Worm (Caenorhabditis elegans): ENCODE results near the gene R09D1.12.

DNA sequence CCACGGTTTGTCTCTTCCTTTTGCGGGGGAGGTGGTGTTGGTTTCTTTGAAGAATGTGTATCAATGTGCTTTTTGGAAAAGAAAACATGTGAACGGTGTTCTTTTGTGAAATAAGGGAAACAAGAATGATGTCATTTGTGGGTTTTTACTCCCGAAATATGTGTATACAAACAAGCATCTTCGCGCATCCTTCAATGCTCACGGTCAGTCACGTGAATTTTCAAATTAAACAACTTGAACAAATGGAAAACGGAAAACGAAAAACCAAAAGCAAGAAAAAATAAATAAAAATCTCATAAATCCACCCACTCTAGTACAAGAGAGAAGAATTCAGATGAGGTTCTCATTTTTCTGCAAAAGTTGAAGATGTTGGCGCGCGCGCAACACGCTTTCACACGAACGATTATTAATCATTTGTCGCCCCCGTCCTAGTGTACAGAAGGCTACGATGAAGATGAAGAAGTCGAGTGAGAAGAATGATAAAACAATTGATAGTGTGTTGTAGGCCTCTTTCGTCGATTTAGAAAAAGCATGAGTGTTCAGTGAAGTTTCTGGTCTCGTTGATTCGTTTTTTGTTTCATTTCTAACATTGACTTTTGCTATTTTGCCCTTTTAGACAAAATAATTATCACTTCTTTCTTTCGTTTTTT is 33.1 kb upstream of the R09D1.12 start:
- TF ChIP-seq nhr-11 (tag; optimal IDR thresholded peaks at IDR 0.05) (no peak), ceh-28 (tag; optimal IDR thresholded peaks at IDR 0.05) (no peak), lin-39 (tag; optimal IDR thresholded peaks at IDR 0.05) (no peak), unc-39 (tag; optimal IDR thresholded peaks at IDR 0.05) (no peak), ztf-11 (tag; optimal IDR thresholded peaks at IDR 0.05) (no peak), nhr-237 (tag; optimal IDR thresholded peaks at IDR 0.05) (no peak), unc-62 (GFP tag; optimal IDR thresholded peaks at IDR 0.05) (no peak), aly-2 (tag; optimal IDR thresholded peaks at IDR 0.05) (no peak), R02D3.7 (tag; optimal IDR thresholded peaks at IDR 0.05) (no peak), elt-2 (tag; optimal IDR thresholded peaks at IDR 0.05) (no peak), sea-2 (GFP tag; optimal IDR thresholded peaks at IDR 0.05) (no peak), nhr-28 (tag; optimal IDR thresholded peaks at IDR 0.05) (no peak), nhr-25 (tag; optimal IDR thresholded peaks at IDR 0.05) (no peak), jun-1 (tag; optimal IDR thresholded peaks at IDR 0.05) (no peak)
